Fruit fly (Drosophila melanogaster): ENCODE measurements around the gene CG10631.

Gene CG10631

dm6 chr2L:19763773-19764580 is 7.3 kb upstream of the CG10631 start, which contains the start of gene fbp (continued):
- TF ChIP-seq gcm2 (GFP tag; optimal IDR thresholded peaks at IDR 0.05) (no peak), CG8290 (GFP tag; optimal IDR thresholded peaks at IDR 0.05) (no peak), CG8290 (tag; optimal IDR thresholded peaks at IDR 0.05) (peak in 1 of 2 experiments; percentile 67), CG4424 (GFP tag; optimal IDR thresholded peaks at IDR 0.05) (peak; percentile 66), zfh2 (GFP tag; optimal IDR thresholded peaks at IDR 0.05) (peak; percentile 38), ab (GFP tag; optimal IDR thresholded peaks at IDR 0.05) (no peak), az2 (GFP tag; optimal IDR thresholded peaks at IDR 0.05) (peak; percentile 73), CG10543 (GFP tag; optimal IDR thresholded peaks at IDR 0.05) (peak; percentile 67), CG2199 (GFP tag; IDR thresholded peaks at IDR 0.05) (0 out of 3 replicates have a peak, but pooled peaks have one; percentile 19), GATAe (GFP tag; conservative IDR thresholded peaks at IDR 0.05) (no peak), CG7963 (GFP tag; IDR thresholded peaks at IDR 0.05; ENCODE audit: partially characterized antibody) (no peak), da (GFP tag; optimal IDR thresholded peaks at IDR 0.05) (no peak), Dad (GFP tag; optimal IDR thresholded peaks at IDR 0.05) (no peak), Nf-YA (GFP tag; IDR thresholded peaks at IDR 0.05) (no peak), CG16813 (GFP tag; IDR thresholded peaks at IDR 0.05; ENCODE audit: partially characterized antibody) (no peak), CG12391 (tag; optimal IDR thresholded peaks at IDR 0.05) (peak; percentile 80), mam (GFP tag; optimal IDR thresholded peaks at IDR 0.05) (peak; percentile 45), so (GFP tag; IDR thresholded peaks at IDR 0.05) (no peak), Antp (GFP tag; optimal IDR thresholded peaks at IDR 0.05) (peak; percentile 23), CG18262 (tag; optimal IDR thresholded peaks at IDR 0.05) (peak; percentile 89), tna (GFP tag; IDR thresholded peaks at IDR 0.05; ENCODE audit: partially characterized antibody) (no peak), scrt (GFP tag; optimal IDR thresholded peaks at IDR 0.05) (peak; percentile 21), PHDP (tag; optimal IDR thresholded peaks at IDR 0.05) (peak; percentile 44), Optix (GFP tag; IDR thresholded peaks at IDR 0.05) (no peak), dati (GFP tag; IDR thresholded peaks at IDR 0.05) (no peak), seq (GFP tag; IDR thresholded peaks at IDR 0.05) (no peak), cwo (GFP tag; optimal IDR thresholded peaks at IDR 0.05) (peak; percentile 41), kah (GFP tag; optimal IDR thresholded peaks at IDR 0.05) (no peak), gsb (GFP tag; IDR thresholded peaks at IDR 0.05) (no peak), CG11696 (GFP tag; IDR thresholded peaks at IDR 0.05) (no peak), CG9609 (GFP tag; optimal IDR thresholded peaks at IDR 0.05) (no peak), ATbp (GFP tag; optimal IDR thresholded peaks at IDR 0.05) (peak; percentile 26), gem (tag; optimal IDR thresholded peaks at IDR 0.05) (peak; percentile 84), ind (GFP tag; optimal IDR thresholded peaks at IDR 0.05) (peak; percentile 62), Spps (tag; optimal IDR thresholded peaks at IDR 0.05) (no peak), lov (optimal IDR thresholded peaks at IDR 0.05) (no peak), lov (GFP tag; IDR thresholded peaks at IDR 0.05) (0 out of 3 replicates have a peak, but pooled peaks have one; percentile 41), Dbx (GFP tag; IDR thresholded peaks at IDR 0.05) (peak; percentile 44; the same call in 1 of the 3 replicates), CG8359 (GFP tag; optimal IDR thresholded peaks at IDR 0.05; ENCODE audit: borderline replicate concordance) (no peak), grau (tag; optimal IDR thresholded peaks at IDR 0.05) (peak; percentile 78), toy (GFP tag; IDR thresholded peaks at IDR 0.05) (no peak), CG3065 (GFP tag; optimal IDR thresholded peaks at IDR 0.05) (peak; percentile 28), lilli (GFP tag; optimal IDR thresholded peaks at IDR 0.05) (peak; percentile 44), her (GFP tag; optimal IDR thresholded peaks at IDR 0.05) (no peak), CG1529 (GFP tag; optimal IDR thresholded peaks at IDR 0.05) (peak; percentile 46), CG4282 (GFP tag; optimal IDR thresholded peaks at IDR 0.05) (no peak), pita (GFP tag; optimal IDR thresholded peaks at IDR 0.05) (no peak), ken (GFP tag; IDR thresholded peaks at IDR 0.05) (0 out of 3 replicates have a peak, but pooled peaks have one; percentile 14), CG12744 (GFP tag; optimal IDR thresholded peaks at IDR 0.05) (no peak), CG11093 (GFP tag; IDR thresholded peaks at IDR 0.05) (no peak), CG3281 (GFP tag; optimal IDR thresholded peaks at IDR 0.05) (peak; percentile 73)
